Fruit fly (Drosophila melanogaster): ENCODE data around the gene fabp.
A peak's percentile ranks its signal among the peaks of the same experiment; 100 is the strongest.

Gene fabp

dm6 chr3R:11613252-11614036, 46.6 kb upstream of the fabp start (continued):
- no peak for TF ChIP-seq C15 (GFP tag; IDR thresholded peaks at IDR 0.05)
- TF ChIP-seq CG11723 (GFP tag; optimal IDR thresholded peaks at IDR 0.05), result no peak
- TF ChIP-seq Gsc (GFP tag; IDR thresholded peaks at IDR 0.05), result no peak
- TF ChIP-seq Max (GFP tag; optimal IDR thresholded peaks at IDR 0.05), result peak; percentile 5
- no peak for TF ChIP-seq CG1832 (GFP tag; optimal IDR thresholded peaks at IDR 0.05)
- TF ChIP-seq Sox102F (GFP tag; optimal IDR thresholded peaks at IDR 0.05), result peak; percentile 76
- TF ChIP-seq chn (GFP tag; optimal IDR thresholded peaks at IDR 0.05), result peak; percentile 67
- peak; percentile 64 for TF ChIP-seq sug (tag; optimal IDR thresholded peaks at IDR 0.05)
- no peak for TF ChIP-seq CG6654 (GFP tag; optimal IDR thresholded peaks at IDR 0.05)
- peak; percentile 61 for TF ChIP-seq CG12744 (GFP tag; optimal IDR thresholded peaks at IDR 0.05)
- no peak for TF ChIP-seq CG34224 (GFP tag; IDR thresholded peaks at IDR 0.05; ENCODE audit: partially characterized antibody)
- peak; percentile 80 for TF ChIP-seq CG8089 (GFP tag; optimal IDR thresholded peaks at IDR 0.05)
- TF ChIP-seq gsb-n (tag; optimal IDR thresholded peaks at IDR 0.05), result peak; percentile 21
- peak; percentile 55; the same call in 1 of the 2 replicates for TF ChIP-seq CG7372 (GFP tag; IDR thresholded peaks at IDR 0.05)
- TF ChIP-seq unpg (GFP tag; optimal IDR thresholded peaks at IDR 0.05), result peak; percentile 18
- TF ChIP-seq Doc2 (GFP tag; IDR thresholded peaks at IDR 0.05), result no peak
- no peak for TF ChIP-seq odd (GFP tag; optimal IDR thresholded peaks at IDR 0.05)
- no peak for TF ChIP-seq wor (GFP tag; IDR thresholded peaks at IDR 0.05)
- TF ChIP-seq CG12769 (tag; optimal IDR thresholded peaks at IDR 0.05), result peak; percentile 29
- TF ChIP-seq Hr39 (optimal IDR thresholded peaks at IDR 0.05), result no peak
- no peak for TF ChIP-seq klu (GFP tag; IDR thresholded peaks at IDR 0.05)
- peak; percentile 66 for TF ChIP-seq nmo (GFP tag; optimal IDR thresholded peaks at IDR 0.05)
- no peak for TF ChIP-seq cad (GFP tag; optimal IDR thresholded peaks at IDR 0.05)
- TF ChIP-seq ftz-f1 (GFP tag; optimal IDR thresholded peaks at IDR 0.05), result no peak
- TF ChIP-seq CG14965 (GFP tag; optimal IDR thresholded peaks at IDR 0.05; ENCODE audit: borderline replicate concordance), result peak; percentile 45
- TF ChIP-seq Hr51 (GFP tag; optimal IDR thresholded peaks at IDR 0.05), result peak; percentile 48 to 54
- no peak for TF ChIP-seq ro (GFP tag; IDR thresholded peaks at IDR 0.05)
- TF ChIP-seq CG13424 (tag; optimal IDR thresholded peaks at IDR 0.05), result peak; percentile 44
- peak; percentile 18 for TF ChIP-seq maf-S (GFP tag; optimal IDR thresholded peaks at IDR 0.05)
- TF ChIP-seq Ets65A (GFP tag), result peak; percentile 98
- no peak for TF ChIP-seq CG8765 (GFP tag; IDR thresholded peaks at IDR 0.05)
- no peak for TF ChIP-seq Lim3 (GFP tag; IDR thresholded peaks at IDR 0.05)
- TF ChIP-seq HHEX (GFP tag; optimal IDR thresholded peaks at IDR 0.05), result peak; percentile 31
- peak; percentile 78 for TF ChIP-seq CG15696 (tag; optimal IDR thresholded peaks at IDR 0.05)
- TF ChIP-seq sqz (GFP tag; optimal IDR thresholded peaks at IDR 0.05), result no peak
- TF ChIP-seq fu2 (GFP tag; optimal IDR thresholded peaks at IDR 0.05), result peak; percentile 26
- no peak for TF ChIP-seq kay (GFP tag; optimal IDR thresholded peaks at IDR 0.05)
- TF ChIP-seq az2 (GFP tag; optimal IDR thresholded peaks at IDR 0.05), result peak; percentile 76
- TF ChIP-seq Pdp1 (GFP tag; optimal IDR thresholded peaks at IDR 0.05), result peak; percentile 6 to 70
- TF ChIP-seq pnt (GFP tag; optimal IDR thresholded peaks at IDR 0.05), result no peak
- peak; percentile 47 for TF ChIP-seq CG14710 (tag; optimal IDR thresholded peaks at IDR 0.05)
- peak; percentile 56 for TF ChIP-seq CG12391 (tag; optimal IDR thresholded peaks at IDR 0.05)
- no peak for TF ChIP-seq CG3838 (GFP tag; optimal IDR thresholded peaks at IDR 0.05)
- peak; percentile 68; the same call in 2 of the 3 replicates for TF ChIP-seq ci (GFP tag; IDR thresholded peaks at IDR 0.05)
- TF ChIP-seq zfh1 (GFP tag; IDR thresholded peaks at IDR 0.05), result peak; percentile 70; the same call in 2 of the 3 replicates
- TF ChIP-seq CG15514 (GFP tag; optimal IDR thresholded peaks at IDR 0.05), result peak; percentile 27
- 0 out of 2 replicates have a peak, but pooled peaks have one; percentile 37 for TF ChIP-seq CG6689 (GFP tag; IDR thresholded peaks at IDR 0.05)
- peak; percentile 64 for TF ChIP-seq hkb (optimal IDR thresholded peaks at IDR 0.05)
- no peak for TF ChIP-seq hkb (GFP tag; IDR thresholded peaks at IDR 0.05)
- peak; percentile 24 for TF ChIP-seq dm (GFP tag; optimal IDR thresholded peaks at IDR 0.05)
- TF ChIP-seq h (optimal IDR thresholded peaks at IDR 0.05), result no peak
